Worm (Caenorhabditis elegans) whole organism, early embryonic: ENCODE measurements around the gene mtx-2.
A peak's percentile ranks its signal among the peaks of the same experiment; 100 is the strongest.

Experiments used
- B0310.2 ChIP-seq: sonication (generic microtip); optimal IDR thresholded peaks from 2 replicates; lab custom pipeline; 2016; ENCODE audit warnings: mild to moderate bottlenecking, missing genetic modification characterization, missing compliant biosample characterization
- F13C5.2 ChIP-seq: sonication (generic microtip); optimal IDR thresholded peaks from 2 replicates; lab custom pipeline; 2017; ENCODE audit warnings: mild to moderate bottlenecking, missing genetic modification characterization, inconsistent platforms, missing compliant biosample characterization
- aly-1 ChIP-seq: sonication (generic microtip); optimal IDR thresholded peaks from 2 replicates; lab custom pipeline; 2016; ENCODE audit warnings: missing genetic modification characterization, missing compliant biosample characterization
- ama-1 ChIP-seq: fragments of 150-350 bp; optimal IDR thresholded peaks from 2 replicates; lab custom pipeline; 2014
- ceh-13 ChIP-seq: fragments of 200-800 bp; sonication (Bioruptor generic); optimal IDR thresholded peaks from 2 replicates; lab custom pipeline; 2018; ENCODE audit warnings: mild to moderate bottlenecking, missing genetic modification characterization, missing compliant biosample characterization
- ets-7 ChIP-seq: sonication (generic microtip); optimal IDR thresholded peaks from 2 replicates; lab custom pipeline; 2016; ENCODE audit warnings: missing genotype, missing genetic modification characterization, missing compliant biosample characterization
- flt-1 ChIP-seq: fragments of 200-800 bp; sonication (Bioruptor generic); IDR thresholded peaks from 2 replicates; pipeline ENCODE4 v1.3.6; 2022; ENCODE audit warnings: missing genetic modification characterization, missing compliant biosample characterization
- hmbx-1 ChIP-seq: sonication (generic microtip); optimal IDR thresholded peaks from 2 replicates; lab custom pipeline; 2016; ENCODE audit warnings: mild to moderate bottlenecking, missing genetic modification characterization, missing compliant biosample characterization
- hmg-4 ChIP-seq: fragments of 200-800 bp; sonication (Bioruptor generic); optimal IDR thresholded peaks from 2 replicates; lab custom pipeline; 2018; ENCODE audit warnings: mild to moderate bottlenecking, missing genetic modification characterization, missing compliant biosample characterization
- hnd-1 ChIP-seq: sonication (generic microtip); optimal IDR thresholded peaks from 2 replicates; lab custom pipeline; 2016; ENCODE audit warnings: missing genetic modification characterization, missing compliant biosample characterization
- pes-1 ChIP-seq: fragments of 200-800 bp; sonication (Bioruptor generic); IDR thresholded peaks from 2 replicates; pipeline ENCODE4 v1.3.6; 2022; ENCODE audit warnings: missing genetic modification reagents, missing genetic modification characterization, missing compliant biosample characterization
- sea-1 ChIP-seq: fragments of 200-800 bp; sonication (Bioruptor generic); conservative IDR thresholded peaks from 2 replicates; pipeline ENCODE4 v1.3.6; 2022; ENCODE audit warnings: missing genetic modification characterization, missing compliant biosample characterization
- tbx-11 ChIP-seq: fragments of 200-800 bp; sonication (Bioruptor generic); IDR thresholded peaks from 2 replicates; pipeline ENCODE4 v1.3.6; 2022; ENCODE audit warnings: missing genetic modification characterization, missing compliant biosample characterization
- tbx-37 ChIP-seq: fragments of 200-800 bp; sonication (Bioruptor generic); conservative IDR thresholded peaks from 2 replicates; pipeline ENCODE4 v1.3.6; 2022; ENCODE audit warnings: missing genetic modification reagents, missing genetic modification characterization, missing compliant biosample characterization

DNA sequence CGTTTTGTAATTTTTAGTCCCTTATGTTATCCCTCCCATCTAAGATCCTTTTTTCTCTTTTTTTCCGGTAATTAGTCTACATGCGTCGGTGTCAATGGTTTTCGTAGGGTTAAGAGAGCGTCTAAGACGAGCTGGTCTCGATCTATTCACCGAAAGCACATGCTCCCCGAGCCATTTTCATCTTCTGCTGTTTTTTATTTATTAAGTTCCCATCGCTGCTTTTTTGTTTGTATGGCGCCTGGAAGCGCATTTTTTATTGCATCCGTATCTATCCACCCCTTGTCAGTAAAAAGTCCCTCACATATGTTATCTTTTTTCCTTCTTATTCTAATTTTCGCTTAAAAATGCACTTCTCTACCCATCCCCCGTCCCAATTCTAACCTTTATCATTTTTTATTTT lies 26.6 kb downstream of the mtx-2 start:
- TF ChIP-seq aly-1 (tag; lab: Kevin White, UChicago) (no peak), hmbx-1 (no peak), ets-7 (no peak), ama-1 (lab: Kevin White, UChicago) (peak; percentile 60), pes-1 (GFP tag; lab: Robert Waterston, UW) (no peak), tbx-37 (GFP tag; lab: Robert Waterston, UW) (no peak), sea-1 (GFP tag; lab: Robert Waterston, UW) (no peak), hmg-4 (GFP tag; lab: Kevin White, UChicago) (no peak), tbx-11 (GFP tag; lab: Robert Waterston, UW) (no peak), B0310.2 (peak; percentile 47), ceh-13 (GFP tag; lab: Kevin White, UChicago) (no peak), flt-1 (GFP tag; lab: Robert Waterston, UW) (no peak), F13C5.2 (no peak), hnd-1 (tag; lab: Kevin White, UChicago) (no peak)
